Worm (Caenorhabditis elegans): ENCODE measurements around the gene immp-1.

DNA sequence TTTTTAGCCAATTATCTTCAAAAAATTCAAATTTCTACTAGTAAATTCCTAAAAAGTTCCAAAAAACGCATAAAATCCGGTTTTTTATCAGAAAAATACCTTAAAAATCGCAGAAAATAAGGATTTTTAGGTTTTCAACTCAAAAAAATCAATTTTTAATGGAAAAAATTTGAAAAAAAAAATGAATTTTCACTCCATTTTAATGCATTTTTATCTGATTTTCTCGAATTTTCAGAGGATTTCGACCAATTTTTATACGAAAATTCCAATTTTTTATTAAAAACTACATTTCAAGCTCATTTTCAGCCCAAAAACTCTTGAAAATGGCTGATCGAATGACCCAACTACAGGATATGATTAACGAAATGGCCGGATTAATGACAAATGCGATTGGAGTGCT, 2.6 kb downstream of the immp-1 start, which contains the start of gene mdt-21:
- TF ChIP-seq him-1 (tag; optimal IDR thresholded peaks at IDR 0.05) (no peak), W03F9.2 (tag; optimal IDR thresholded peaks at IDR 0.05) (no peak), dao-5 (tag; optimal IDR thresholded peaks at IDR 0.05) (no peak)
